Worm (Caenorhabditis elegans) whole organism, L4/young adult: Measurements from ENCODE around the gene F44E7.4.

Experiments used
- W03F9.2 ChIP-seq: fragments of 150-350 bp; optimal IDR thresholded peaks from 2 replicates; lab custom pipeline; 2014; ENCODE audit warnings: missing biosample characterization, missing genetic modification characterization
- dao-5 ChIP-seq: sonication (generic microtip); optimal IDR thresholded peaks from 2 replicates; lab custom pipeline; 2016; ENCODE audit warnings: missing genotype, missing genetic modification characterization, moderate library complexity, missing compliant biosample characterization
- him-1 ChIP-seq: sonication (generic microtip); optimal IDR thresholded peaks from 2 replicates; lab custom pipeline; 2016; ENCODE audit warnings: missing genotype, missing genetic modification reagents, missing genetic modification characterization, missing compliant biosample characterization

ce11 chrV:5798132-5798531, 21.4 kb upstream of the F44E7.4 start, which contains the start of gene nstp-3:
- TF ChIP-seq W03F9.2: no peak
- no peak for TF ChIP-seq dao-5 (tag; lab: Kevin White, UChicago)
- no peak for TF ChIP-seq him-1 (tag; lab: Kevin White, UChicago)
